Worm (Caenorhabditis elegans): ENCODE results near the gene gtbp-1.

DNA sequence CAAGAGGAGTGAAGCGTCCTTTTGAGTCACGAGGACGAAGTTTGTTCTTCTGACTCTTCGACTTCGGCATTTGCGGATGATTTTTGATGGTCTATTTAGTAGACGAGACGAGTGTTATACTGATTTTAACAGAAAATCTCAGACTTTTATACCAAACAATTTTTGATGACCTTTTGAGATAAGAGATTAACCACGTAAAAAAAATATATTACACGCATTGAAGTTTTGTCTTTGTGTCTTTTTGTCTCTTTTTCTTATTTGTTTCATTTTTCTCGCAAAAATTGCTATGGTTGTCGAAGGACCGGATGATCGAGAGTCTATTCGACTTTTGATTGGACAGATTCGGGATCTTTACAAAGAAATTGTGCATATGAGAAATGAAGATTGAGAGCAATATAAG, 17.3 kb downstream of the gtbp-1 start, which contains the start of gene spch-1:
- TF ChIP-seq swsn-7 (tag; optimal IDR thresholded peaks at IDR 0.05) (no peak), nhr-12 (tag; optimal IDR thresholded peaks at IDR 0.05) (no peak), nhr-28 (tag; optimal IDR thresholded peaks at IDR 0.05) (no peak), nhr-77 (tag; optimal IDR thresholded peaks at IDR 0.05) (no peak), ceh-90 (tag; optimal IDR thresholded peaks at IDR 0.05) (no peak), lin-13 (GFP tag; optimal IDR thresholded peaks at IDR 0.05) (no peak), mdl-1 (tag; optimal IDR thresholded peaks at IDR 0.05) (no peak), aly-2 (tag; optimal IDR thresholded peaks at IDR 0.05) (no peak)

All from whole organism, L1 larva.